Worm (Caenorhabditis elegans) whole organism, mixed stage, embryonic: ENCODE results near the gene tag-266.

Source experiments
- lin-13 ChIP-seq: fragments of 150-350 bp; optimal IDR thresholded peaks from 2 replicates; lab custom pipeline; 2014; ENCODE audit warnings: missing biosample characterization, missing genetic modification characterization
- zip-8 ChIP-seq: fragments of 150-350 bp; optimal IDR thresholded peaks from 2 replicates; lab custom pipeline; 2014; ENCODE audit warnings: missing biosample characterization, missing genetic modification characterization
- ztf-11 ChIP-seq: fragments of 150-350 bp; optimal IDR thresholded peaks from 2 replicates; lab custom pipeline; 2014; ENCODE audit warnings: missing biosample characterization, missing genetic modification characterization

DNA sequence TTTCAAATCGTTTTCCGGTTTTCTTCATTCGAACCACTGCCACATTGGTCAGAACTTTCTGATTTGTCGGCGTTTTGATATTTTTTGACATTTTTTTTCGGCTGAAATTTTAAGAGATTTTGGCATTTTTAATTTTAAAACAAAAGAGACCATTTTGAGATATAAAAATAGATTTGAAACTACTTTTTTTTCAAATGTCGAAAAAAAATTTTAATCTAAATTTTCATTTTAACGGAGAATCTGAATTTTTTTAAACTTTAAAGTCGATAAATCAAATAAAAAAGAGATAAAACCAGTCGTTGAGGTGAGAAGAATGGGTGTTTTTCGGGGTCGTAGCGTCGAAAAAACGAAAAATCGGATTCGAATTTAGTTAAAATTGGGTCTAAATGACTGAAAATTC, 1.7 kb downstream of the tag-266 start, which contains the start of gene sbds-1:
- TF ChIP-seq zip-8 (tag; lab: Kevin White, UChicago) (no peak), lin-13 (tag; lab: Kevin White, UChicago) (no peak), ztf-11 (tag; lab: Kevin White, UChicago) (no peak)
